Worm (Caenorhabditis elegans) whole organism, L1 larva: ENCODE measurements around the gene elt-2.

ENCODE experiments used
- C04F5.9 ChIP-seq: sonication (generic microtip); optimal IDR thresholded peaks from 2 replicates; lab custom pipeline; 2016; ENCODE audit warnings: missing genetic modification characterization, missing compliant biosample characterization
- C16A3.4 ChIP-seq: fragments of 150-350 bp; optimal IDR thresholded peaks from 2 replicates; lab custom pipeline; 2014; ENCODE audit warnings: missing biosample characterization, missing genetic modification characterization
- alr-1 ChIP-seq: fragments of 200-800 bp; sonication (Bioruptor generic); optimal IDR thresholded peaks from 2 replicates; lab custom pipeline; 2018; ENCODE audit warnings: borderline replicate concordance, mild to moderate bottlenecking, missing genetic modification characterization, missing compliant biosample characterization
- blmp-1 ChIP-seq: fragments of 150-350 bp; optimal IDR thresholded peaks from 2 replicates; lab custom pipeline; 2014; ENCODE audit warnings: missing biosample characterization, missing genetic modification characterization
- ceh-8 ChIP-seq: fragments of 200-800 bp; sonication (Bioruptor generic); optimal IDR thresholded peaks from 2 replicates; lab custom pipeline; 2018; ENCODE audit warnings: mild to moderate bottlenecking, missing genetic modification characterization, moderate library complexity, missing compliant biosample characterization
- ceh-82 ChIP-seq, 3 experiments: fragments of 150-350 bp in 1 of 3; sonication (generic microtip) in 2 of 3; optimal IDR thresholded peaks; 2 replicates each; lab custom pipeline; 2014 to 2017; ENCODE audit warnings: missing biosample characterization in 3 of 3, missing genetic modification characterization in 3 of 3
- ceh-90 ChIP-seq: sonication (generic microtip); optimal IDR thresholded peaks from 2 replicates; lab custom pipeline; 2016; ENCODE audit warnings: missing genetic modification characterization, missing compliant biosample characterization
- ces-1 ChIP-seq: fragments of 150-350 bp; optimal IDR thresholded peaks from 2 replicates; lab custom pipeline; 2014; ENCODE audit warnings: missing biosample characterization, missing genetic modification reagents, missing genetic modification characterization
- dsc-1 ChIP-seq: sonication (generic microtip); optimal IDR thresholded peaks from 2 replicates; lab custom pipeline; 2016; ENCODE audit warnings: mild to moderate bottlenecking, missing genetic modification characterization, missing compliant biosample characterization
- efl-1 ChIP-seq, 4 experiments: fragments of 150-350 bp; optimal IDR thresholded peaks in 3 of 4; peaks in 1 of 4; 1 replicate in 1 of 4; 2 replicates in 3 of 4; lab custom pipeline; 2014; ENCODE audit warnings: missing biosample characterization in 2 of 4, missing genetic modification characterization in 2 of 4, missing genetic modification reagents in 2 of 4
- efl-3 ChIP-seq: fragments of 200-800 bp; sonication (Bioruptor generic); optimal IDR thresholded peaks from 2 replicates; lab custom pipeline; 2018; ENCODE audit warnings: mild to moderate bottlenecking, missing genetic modification characterization, missing compliant biosample characterization
- egl-13 ChIP-seq: sonication (generic microtip); optimal IDR thresholded peaks from 2 replicates; lab custom pipeline; 2016; ENCODE audit warnings: missing genotype, missing genetic modification reagents, missing genetic modification characterization, missing compliant biosample characterization
- ets-5 ChIP-seq: fragments of 200-800 bp; sonication (Bioruptor generic); IDR thresholded peaks from 2 replicates; pipeline ENCODE4 v1.3.6; 2022; ENCODE audit warnings: missing genetic modification characterization, missing compliant biosample characterization
- fkh-10 ChIP-seq: sonication (generic microtip); optimal IDR thresholded peaks from 2 replicates; lab custom pipeline; 2017; ENCODE audit warnings: missing biosample characterization, missing genetic modification reagents, missing genetic modification characterization
- fkh-4 ChIP-seq: sonication (generic microtip); optimal IDR thresholded peaks from 2 replicates; lab custom pipeline; 2016; ENCODE audit warnings: missing compliant biosample characterization, missing genetic modification characterization, borderline replicate concordance
- fkh-8 ChIP-seq: sonication (generic microtip); optimal IDR thresholded peaks from 2 replicates; lab custom pipeline; 2016; ENCODE audit warnings: mild to moderate bottlenecking, missing genetic modification characterization, missing compliant biosample characterization
- fos-1 ChIP-seq: fragments of 150-350 bp; optimal IDR thresholded peaks from 2 replicates; lab custom pipeline; 2014; ENCODE audit warnings: missing biosample characterization, missing genetic modification characterization
- grh-1 ChIP-seq: fragments of 200-800 bp; sonication (Bioruptor generic); IDR thresholded peaks from 2 replicates; pipeline ENCODE4 v1.3.6; 2022; ENCODE audit warnings: missing genetic modification reagents, missing genetic modification characterization, missing compliant biosample characterization
- irx-1 ChIP-seq: sonication (generic microtip); optimal IDR thresholded peaks from 2 replicates; lab custom pipeline; 2016; ENCODE audit warnings: missing genetic modification characterization, missing compliant biosample characterization
- isw-1 ChIP-seq: fragments of 200-800 bp; sonication (Bioruptor generic); IDR thresholded peaks from 2 replicates; pipeline ENCODE4 v1.3.6; 2022; ENCODE audit warnings: missing genetic modification characterization, missing compliant biosample characterization
- jun-1 ChIP-seq: fragments of 150-350 bp; optimal IDR thresholded peaks from 2 replicates; lab custom pipeline; 2014; ENCODE audit warnings: missing biosample characterization, missing genetic modification reagents, missing genetic modification characterization
- lin-14 ChIP-seq: fragments of 200-800 bp; sonication (Bioruptor generic); optimal IDR thresholded peaks from 2 replicates; lab custom pipeline; 2018; ENCODE audit warnings: mild to moderate bottlenecking, missing genetic modification characterization, moderate library complexity, missing compliant biosample characterization
- lin-35 ChIP-seq, 2 experiments: fragments of 150-350 bp; optimal IDR thresholded peaks; 2 replicates each; lab custom pipeline; 2014; ENCODE audit warnings: missing biosample characterization in 2 of 2, missing genetic modification characterization in 2 of 2, missing genetic modification reagents in 2 of 2
- lir-3 ChIP-seq: sonication (generic microtip); optimal IDR thresholded peaks from 2 replicates; lab custom pipeline; 2016; ENCODE audit warnings: mild to moderate bottlenecking, missing genetic modification characterization, moderate library complexity, missing compliant biosample characterization; ENCODE audit not compliant: poor library complexity
- lsy-2 ChIP-seq, 2 experiments: fragments of 150-350 bp; optimal IDR thresholded peaks; 2 replicates each; lab custom pipeline; 2014; ENCODE audit warnings: missing biosample characterization in 2 of 2, missing genetic modification characterization in 2 of 2
- mab-9 ChIP-seq: fragments of 200-800 bp; sonication (Bioruptor generic); IDR thresholded peaks from 2 replicates; pipeline ENCODE4 v1.3.6; 2022; ENCODE audit warnings: missing genetic modification reagents, missing genetic modification characterization, missing compliant biosample characterization
- mdl-1 ChIP-seq, 2 experiments: fragments of 150-350 bp; optimal IDR thresholded peaks; 2 replicates each; lab custom pipeline; 2014 to 2017; ENCODE audit warnings: missing biosample characterization in 2 of 2, missing genetic modification characterization in 2 of 2, inconsistent platforms in 1 of 2
- mep-1 ChIP-seq: fragments of 150-350 bp; optimal IDR thresholded peaks from 2 replicates; lab custom pipeline; 2014; ENCODE audit warnings: missing biosample characterization, missing genetic modification characterization
- nhr-12 ChIP-seq: sonication (generic microtip); optimal IDR thresholded peaks from 2 replicates; lab custom pipeline; 2017; ENCODE audit warnings: missing biosample characterization, missing genetic modification characterization
- nhr-19 ChIP-seq: fragments of 200-800 bp; sonication (Bioruptor generic); conservative IDR thresholded peaks from 2 replicates; pipeline ENCODE4 v1.3.6; 2022; ENCODE audit warnings: missing genetic modification characterization, missing compliant biosample characterization
- nhr-20 ChIP-seq: sonication (generic microtip); optimal IDR thresholded peaks from 2 replicates; lab custom pipeline; 2016; ENCODE audit warnings: mild to moderate bottlenecking, missing genetic modification characterization, missing compliant biosample characterization
- nhr-47 ChIP-seq: sonication (generic microtip); optimal IDR thresholded peaks from 2 replicates; lab custom pipeline; 2016; ENCODE audit warnings: mild to moderate bottlenecking, missing genetic modification characterization, moderate library complexity, missing compliant biosample characterization
- nhr-71 ChIP-seq: sonication (generic microtip); optimal IDR thresholded peaks from 2 replicates; lab custom pipeline; 2016; ENCODE audit warnings: mild to moderate bottlenecking, missing genetic modification characterization, moderate library complexity, missing compliant biosample characterization
- nhr-77 ChIP-seq: fragments of 150-350 bp; optimal IDR thresholded peaks from 2 replicates; lab custom pipeline; 2014; ENCODE audit warnings: missing biosample characterization, missing genetic modification characterization
- pax-3 ChIP-seq: fragments of 200-800 bp; sonication (Bioruptor generic); optimal IDR thresholded peaks from 2 replicates; lab custom pipeline; 2018; ENCODE audit warnings: mild to moderate bottlenecking, missing genetic modification characterization, moderate library complexity, missing compliant biosample characterization
- rnt-1 ChIP-seq: sonication (generic microtip); optimal IDR thresholded peaks from 2 replicates; lab custom pipeline; 2016; ENCODE audit warnings: mild to moderate bottlenecking, missing genetic modification characterization, moderate library complexity, missing compliant biosample characterization
- skn-1 ChIP-seq: fragments of 150-350 bp; optimal IDR thresholded peaks from 2 replicates; lab custom pipeline; 2014; ENCODE audit warnings: missing biosample characterization, missing genetic modification characterization
- snpc-4 ChIP-seq: fragments of 150-350 bp; optimal IDR thresholded peaks from 2 replicates; lab custom pipeline; 2014; ENCODE audit warnings: missing biosample characterization, missing genetic modification characterization
- snu-23 ChIP-seq: sonication (generic microtip); optimal IDR thresholded peaks from 2 replicates; lab custom pipeline; 2016; ENCODE audit warnings: missing genetic modification characterization, missing compliant biosample characterization
- swsn-7 ChIP-seq: sonication (generic microtip); optimal IDR thresholded peaks from 2 replicates; lab custom pipeline; 2016; ENCODE audit warnings: missing genetic modification characterization, missing compliant biosample characterization
- tbx-2 ChIP-seq: sonication (generic microtip); optimal IDR thresholded peaks from 2 replicates; lab custom pipeline; 2016; ENCODE audit warnings: missing genetic modification characterization, missing compliant biosample characterization
- unc-130 ChIP-seq: fragments of 150-350 bp; optimal IDR thresholded peaks from 2 replicates; lab custom pipeline; 2017; ENCODE audit warnings: missing biosample characterization, missing genetic modification characterization, inconsistent platforms
- unc-62 ChIP-seq: fragments of 150-350 bp; optimal IDR thresholded peaks from 2 replicates; lab custom pipeline; 2014; ENCODE audit warnings: missing biosample characterization, missing genetic modification reagents, missing genetic modification characterization
- unc-86 ChIP-seq: sonication (generic microtip); optimal IDR thresholded peaks from 2 replicates; lab custom pipeline; 2016; ENCODE audit warnings: missing genetic modification characterization, missing compliant biosample characterization
- xbp-1 ChIP-seq: sonication (generic microtip); optimal IDR thresholded peaks from 2 replicates; lab custom pipeline; 2016; ENCODE audit warnings: missing genetic modification characterization, missing compliant biosample characterization
- ztf-4 ChIP-seq: fragments of 150-350 bp; optimal IDR thresholded peaks from 2 replicates; lab custom pipeline; 2014; ENCODE audit warnings: missing biosample characterization, missing genetic modification characterization

Gene elt-2

DNA sequence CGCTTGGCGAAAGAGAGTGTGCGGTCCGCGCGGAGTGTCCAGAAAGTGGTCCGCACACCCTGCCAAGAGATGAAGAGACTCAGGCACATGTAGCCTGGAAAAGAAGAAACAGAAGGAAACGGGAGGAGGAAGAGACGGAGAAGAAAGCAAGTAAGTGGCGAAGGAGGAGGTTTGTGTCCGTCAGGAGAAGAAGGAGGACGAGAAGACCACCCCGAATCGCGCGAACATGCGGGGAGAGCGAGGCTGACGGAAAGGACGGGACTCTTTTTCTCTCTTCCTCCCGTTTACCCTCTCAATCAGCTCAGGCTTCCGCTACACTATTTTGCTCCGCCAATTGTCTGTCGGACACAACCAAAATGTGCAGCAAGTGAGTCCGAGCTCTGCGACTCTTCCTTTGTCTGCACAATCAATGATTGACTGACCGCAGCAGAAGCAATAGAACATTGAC lies 45.5 kb upstream of the elt-2 start:
- TF ChIP-seq swsn-7 (tag; lab: Kevin White, UChicago) (peak; percentile 72), tbx-2 (tag; lab: Kevin White, UChicago) (peak; percentile 73), nhr-71 (tag; lab: Kevin White, UChicago) (peak; percentile 82), lin-35 (GFP tag; optimal IDR thresholded peaks at IDR 0.05; lab: Kevin White, UChicago) (peak in 1 of 2 experiments; percentile 60), grh-1 (GFP tag; lab: Robert Waterston, UW) (no peak), fkh-10 (peak; percentile 98), nhr-20 (tag; lab: Kevin White, UChicago) (peak; percentile 32), fos-1 (tag; lab: Kevin White, UChicago) (peak; percentile 16), egl-13 (tag; lab: Kevin White, UChicago) (peak; percentile 3), unc-130 (tag; lab: Kevin White, UChicago) (peak; percentile 47), isw-1 (peak; percentile 64), blmp-1 (tag; lab: Kevin White, UChicago) (peak; percentile 61), xbp-1 (tag; lab: Kevin White, UChicago) (peak; percentile 53), ets-5 (GFP tag; lab: Robert Waterston, UW) (no peak), ces-1 (peak; percentile 41), C16A3.4 (tag; lab: Kevin White, UChicago) (peak; percentile 51), ceh-90 (tag; lab: Kevin White, UChicago) (no peak), nhr-12 (tag; lab: Kevin White, UChicago) (peak; percentile 15), irx-1 (tag; lab: Kevin White, UChicago) (peak; percentile 47), skn-1 (tag; lab: Kevin White, UChicago) (peak; percentile 23), lir-3 (tag; lab: Kevin White, UChicago) (peak; percentile 89), ceh-8 (GFP tag; lab: Kevin White, UChicago) (peak; percentile 17), unc-86 (tag; lab: Kevin White, UChicago) (peak; percentile 85), nhr-19 (GFP tag; lab: Robert Waterston, UW) (peak; percentile 58), pax-3 (peak; percentile 40), snpc-4 (tag; lab: Kevin White, UChicago) (no peak), mep-1 (tag; lab: Kevin White, UChicago) (no peak), mab-9 (peak; percentile 55), lsy-2 (tag; optimal IDR thresholded peaks at IDR 0.05; lab: Kevin White, UChicago) (peak; percentile 36 to 68), lin-14 (GFP tag; lab: Kevin White, UChicago) (peak; percentile 97), C04F5.9 (tag; lab: Kevin White, UChicago) (no peak), ceh-82 (tag; optimal IDR thresholded peaks at IDR 0.05; lab: Kevin White, UChicago) (peak; percentile 35 to 68 (median 36)), mdl-1 (tag; optimal IDR thresholded peaks at IDR 0.05; lab: Kevin White, UChicago) (peak in 1 of 2 experiments; percentile 34), ztf-4 (tag; lab: Kevin White, UChicago) (peak; percentile 35), jun-1 (tag; lab: Kevin White, UChicago) (peak; percentile 45), nhr-47 (tag; lab: Kevin White, UChicago) (peak; percentile 75), efl-3 (GFP tag; lab: Kevin White, UChicago) (no peak), dsc-1 (tag; lab: Kevin White, UChicago) (peak; percentile 56), fkh-8 (peak; percentile 89), fkh-4 (tag; lab: Kevin White, UChicago) (no peak), unc-62 (no peak), snu-23 (peak; percentile 63), rnt-1 (tag; lab: Kevin White, UChicago) (peak; percentile 39), efl-1 (optimal IDR thresholded peaks at IDR 0.05; lab: Kevin White, UChicago) (peak; percentile 28 to 52), efl-1 (GFP tag; optimal IDR thresholded peaks at IDR 0.05 in 1 of 2; lab: Kevin White, UChicago) (peak in 1 of 2 experiments; percentile 60), nhr-77 (tag; lab: Kevin White, UChicago) (peak; percentile 25), alr-1 (no peak)
